Worm (Caenorhabditis elegans): ENCODE data around the gene B0361.3.

The B0361.3 gene

ce11 chrIII:7310662-7311340 lies 29.5 kb downstream of the B0361.3 start, which contains the start of the genes F56C9.6 and F56C9.3:
Gene F56C9.6, minus strand, starts transcription at chrIII:7310773.
Gene F56C9.3, plus strand, starts transcription at chrIII:7311290.
- TF ChIP-seq F37B4.10 (GFP tag; IDR thresholded peaks at IDR 0.05) (no peak), F10E7.11 (tag; optimal IDR thresholded peaks at IDR 0.05) (no peak), lsl-1 (GFP tag; optimal IDR thresholded peaks at IDR 0.05) (peak; percentile 91), hmg-1.2 (GFP tag; IDR thresholded peaks at IDR 0.05) (peak; percentile 12; the same call in 1 of the 2 replicates), hrde-1 (tag; optimal IDR thresholded peaks at IDR 0.05; ENCODE audit: borderline replicate concordance) (no peak), lir-1 (GFP tag; conservative IDR thresholded peaks at IDR 0.05) (no peak), Y79H2A.3 (GFP tag; conservative IDR thresholded peaks at IDR 0.05) (no peak), snpc-3.4 (tag; optimal IDR thresholded peaks at IDR 0.05) (peak; percentile 49), hsf-1 (GFP tag; IDR thresholded peaks at IDR 0.05) (0 out of 2 replicates have a peak, but pooled peaks have one; percentile 19), snpc-1.3 (tag; optimal IDR thresholded peaks at IDR 0.05; ENCODE audit: insufficient read depth) (no peak), F49E8.2 (tag; optimal IDR thresholded peaks at IDR 0.05; ENCODE audit: insufficient read depth) (peak; percentile 79), xnd-1 (tag; optimal IDR thresholded peaks at IDR 0.05) (peak; percentile 74), ekl-4 (GFP tag; IDR thresholded peaks at IDR 0.05) (0 out of 2 replicates have a peak, but pooled peaks have one; percentile 40), mel-28 (tag; optimal IDR thresholded peaks at IDR 0.05; ENCODE audit: borderline replicate concordance) (no peak), efl-1 (GFP tag; optimal IDR thresholded peaks at IDR 0.05) (peak; percentile 95), T07F8.4 (tag; optimal IDR thresholded peaks at IDR 0.05) (no peak), dpl-1 (GFP tag; optimal IDR thresholded peaks at IDR 0.05) (peak; percentile 70), F33H1.4 (GFP tag; IDR thresholded peaks at IDR 0.05) (peak; percentile 95), lin-26 (GFP tag; IDR thresholded peaks at IDR 0.05) (0 out of 2 replicates have a peak, but pooled peaks have one; percentile 12), madf-3 (GFP tag; IDR thresholded peaks at IDR 0.05) (0 out of 2 replicates have a peak, but pooled peaks have one; percentile 23), ceh-91 (GFP tag; IDR thresholded peaks at IDR 0.05) (peak; percentile 81), snpc-4 (GFP tag; optimal IDR thresholded peaks at IDR 0.05) (no peak), snpc-4 (tag; optimal IDR thresholded peaks at IDR 0.05) (peak in 1 of 4 experiments; percentile 12), nfya-2 (GFP tag; IDR thresholded peaks at IDR 0.05) (no peak), dox-1 (GFP tag; IDR thresholded peaks at IDR 0.05) (0 out of 2 replicates have a peak, but pooled peaks have one; percentile 4), cebp-1 (GFP tag; IDR thresholded peaks at IDR 0.05) (no peak), cebp-1 (tag; optimal IDR thresholded peaks at IDR 0.05) (no peak), K12H6.12 (tag; optimal IDR thresholded peaks at IDR 0.05) (no peak), Y56A3A.18 (GFP tag; IDR thresholded peaks at IDR 0.05) (no peak), ztf-6 (GFP tag; IDR thresholded peaks at IDR 0.05) (no peak), ztf-22 (GFP tag; optimal IDR thresholded peaks at IDR 0.05) (no peak), gei-17 (GFP tag; optimal IDR thresholded peaks at IDR 0.05) (no peak), sptf-2 (GFP tag; optimal IDR thresholded peaks at IDR 0.05) (no peak), Y53F4B.3 (GFP tag; IDR thresholded peaks at IDR 0.05) (no peak), ccch-3 (GFP tag; optimal IDR thresholded peaks at IDR 0.05) (no peak), him-1 (tag; optimal IDR thresholded peaks at IDR 0.05) (no peak), tbp1 (GFP tag; optimal IDR thresholded peaks at IDR 0.05) (peak; percentile 16), madf-6 (GFP tag; IDR thresholded peaks at IDR 0.05) (peak; percentile 91), lin-54 (GFP tag; optimal IDR thresholded peaks at IDR 0.05) (peak; percentile 50), D2030.7 (GFP tag; IDR thresholded peaks at IDR 0.05) (peak; percentile 79), ztf-25 (GFP tag; IDR thresholded peaks at IDR 0.05) (no peak), akir-1 (GFP tag; optimal IDR thresholded peaks at IDR 0.05) (no peak), madf-8 (GFP tag; conservative IDR thresholded peaks at IDR 0.05) (peak; percentile 66)

Data from whole organism, young adult.